Comparison of ENCODE assay signal across 4 worm cellular contexts in genomic region chrII:11361751-11362150, ce11.
TF ChIP-seq lines count a peak whose summit lies in the region.

No protein-coding gene starts in this region.

TF ChIP-seq in whole organism, L1 larva, 84 proteins besides CTCF, POLR2A, EP300 and RAD21:
- no peak for TF ChIP-seq rnt-1 (tag; optimal IDR thresholded peaks at IDR 0.05; lab: Kevin White, UChicago)
- TF ChIP-seq mdl-1 (tag; optimal IDR thresholded peaks at IDR 0.05; lab: Kevin White, UChicago) = no peak
- no peak for TF ChIP-seq tbx-2 (tag; optimal IDR thresholded peaks at IDR 0.05; lab: Kevin White, UChicago)
- no peak for TF ChIP-seq tlp-1 (tag; optimal IDR thresholded peaks at IDR 0.05; lab: Kevin White, UChicago)
- no peak for TF ChIP-seq efl-1 (optimal IDR thresholded peaks at IDR 0.05; lab: Kevin White, UChicago)
- no peak for TF ChIP-seq efl-1 (GFP tag; optimal IDR thresholded peaks at IDR 0.05 in 1 of 2; lab: Kevin White, UChicago)
- peak; percentile 96 for TF ChIP-seq fkh-10 (GFP tag; optimal IDR thresholded peaks at IDR 0.05; lab: Kevin White, UChicago)
- peak; percentile 40 for TF ChIP-seq lin-14 (GFP tag; optimal IDR thresholded peaks at IDR 0.05; lab: Kevin White, UChicago)
- no peak for TF ChIP-seq nhr-47 (tag; optimal IDR thresholded peaks at IDR 0.05; lab: Kevin White, UChicago)
- TF ChIP-seq aly-2 (tag; optimal IDR thresholded peaks at IDR 0.05; lab: Kevin White, UChicago) = no peak
- no peak for TF ChIP-seq pax-3 (tag; optimal IDR thresholded peaks at IDR 0.05; lab: Kevin White, UChicago)
- no peak for TF ChIP-seq ama-1 (optimal IDR thresholded peaks at IDR 0.05; lab: Kevin White, UChicago)
- TF ChIP-seq ceh-8 (GFP tag; optimal IDR thresholded peaks at IDR 0.05; lab: Kevin White, UChicago) = no peak

TF ChIP-seq in whole organism, L3 larva, 47 proteins besides CTCF, POLR2A, EP300 and RAD21:
- no peak for TF ChIP-seq tbx-2 (tag; optimal IDR thresholded peaks at IDR 0.05; lab: Kevin White, UChicago)
- peak; percentile 95 for TF ChIP-seq fkh-10 (GFP tag; optimal IDR thresholded peaks at IDR 0.05; lab: Kevin White, UChicago)

TF ChIP-seq in whole organism, L4 larva, 104 proteins besides CTCF, POLR2A, EP300 and RAD21:
- TF ChIP-seq fkh-10 (GFP tag; optimal IDR thresholded peaks at IDR 0.05; lab: Kevin White, UChicago) (peak; percentile 84), set-16 (GFP tag; IDR thresholded peaks at IDR 0.05; lab: Robert Waterston, UW) (no peak), attf-4 (tag; optimal IDR thresholded peaks at IDR 0.05; lab: Kevin White, UChicago) (no peak), lin-38 (GFP tag; IDR thresholded peaks at IDR 0.05; lab: Robert Waterston, UW) (no peak), ZK546.5 (tag; optimal IDR thresholded peaks at IDR 0.05; lab: Kevin White, UChicago) (no peak), ces-1 (GFP tag; optimal IDR thresholded peaks at IDR 0.05; lab: Kevin White, UChicago) (peak; percentile 66), lsy-2 (tag; optimal IDR thresholded peaks at IDR 0.05; lab: Kevin White, UChicago) (no peak), skn-1 (tag; optimal IDR thresholded peaks at IDR 0.05; lab: Kevin White, UChicago) (no peak), ztf-7 (tag; optimal IDR thresholded peaks at IDR 0.05; lab: Kevin White, UChicago) (no peak), ceh-82 (tag; optimal IDR thresholded peaks at IDR 0.05; lab: Kevin White, UChicago) (no peak)

TF ChIP-seq in whole organism, mixed stage, embryonic, 35 proteins besides CTCF, POLR2A, EP300 and RAD21:
- no peak for TF ChIP-seq cnd-1 (tag; optimal IDR thresholded peaks at IDR 0.05; lab: Kevin White, UChicago)
- peak; percentile 5 for TF ChIP-seq ces-1 (GFP tag; optimal IDR thresholded peaks at IDR 0.05; lab: Kevin White, UChicago)

Comparison
In these comparisons a context has a peak if more than half of its experiments do, and no peak if none do; other contexts are left out.
1. Of the 29 proteins assayed by ChIP-seq in both whole organism, L4 larva and whole organism, L1 larva: peak only in whole organism, L4 larva: ces-1; only in whole organism, L1 larva: none; in both: fkh-10; in neither: 27.